Worm (Caenorhabditis elegans): ENCODE data around the gene Y41D4B.4.

DNA sequence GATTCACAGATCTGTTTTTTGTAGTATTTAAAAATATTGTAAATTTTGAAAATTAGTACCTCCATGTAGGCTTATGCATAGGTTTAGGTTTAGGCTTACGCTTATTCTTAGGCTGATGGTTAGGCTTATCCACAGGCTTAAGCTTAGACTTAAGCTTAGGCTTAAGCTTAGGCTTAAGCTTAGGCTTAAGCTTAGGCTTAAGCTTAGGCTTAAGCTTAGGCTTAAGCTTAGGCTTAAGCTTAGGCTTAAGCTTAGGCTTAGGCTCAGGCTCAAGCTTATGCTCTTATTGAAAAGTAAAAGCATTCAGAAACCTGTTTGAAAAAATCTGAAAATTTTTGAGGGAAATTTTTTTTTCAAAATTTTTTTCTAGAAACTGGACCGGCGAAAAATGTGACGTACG lies 27.3 kb upstream of the Y41D4B.4 start:
- TF ChIP-seq tab-1 (GFP tag; IDR thresholded peaks at IDR 0.05): no peak
- TF ChIP-seq ref-1 (GFP tag; conservative IDR thresholded peaks at IDR 0.05): no peak
- no peak for TF ChIP-seq flt-1 (GFP tag; IDR thresholded peaks at IDR 0.05)
- no peak for TF ChIP-seq med-1 (GFP tag; optimal IDR thresholded peaks at IDR 0.05; ENCODE audit: insufficient read depth)
- no peak for TF ChIP-seq ztf-23 (GFP tag; IDR thresholded peaks at IDR 0.05)
- no peak for TF ChIP-seq cog-1 (tag; optimal IDR thresholded peaks at IDR 0.05)
- peak; percentile 94 for TF ChIP-seq ztf-29 (GFP tag; IDR thresholded peaks at IDR 0.05)
- no peak for TF ChIP-seq T22C8.4 (GFP tag; IDR thresholded peaks at IDR 0.05)
- TF ChIP-seq klf-2 (GFP tag; conservative IDR thresholded peaks at IDR 0.05): no peak
